Worm (Caenorhabditis elegans): ENCODE measurements around the gene W05H5.1.

The W05H5.1 gene

DNA sequence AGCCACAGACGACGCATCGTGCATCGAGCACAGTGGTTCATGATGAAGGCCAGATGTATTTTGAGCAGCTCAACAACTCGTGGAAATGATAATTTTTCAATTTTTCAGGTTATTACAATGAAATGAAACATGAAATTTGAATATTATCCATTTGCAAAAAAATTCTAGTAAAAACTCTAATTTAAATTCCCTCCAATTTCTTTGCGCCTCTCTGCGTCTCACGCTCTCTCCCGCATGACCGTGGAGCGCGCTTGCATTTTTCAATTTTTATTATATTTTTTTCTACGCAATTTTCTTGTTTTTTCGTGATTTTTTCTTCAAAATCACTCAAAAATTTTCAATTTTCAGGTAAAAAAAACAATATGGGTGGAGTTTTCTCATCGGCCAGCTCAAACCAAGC lies 14.8 kb upstream of the W05H5.1 start, which contains the start of gene tag-281:
Gene tag-281 (plus strand): TSS at position 340 of the 400 bp plus-strand sequence.
- TF ChIP-seq dpff-1 (tag; optimal IDR thresholded peaks at IDR 0.05) (no peak), snpc-1.1 (tag; optimal IDR thresholded peaks at IDR 0.05; ENCODE audit: insufficient read depth) (peak; percentile 39), F33H1.4 (GFP tag; IDR thresholded peaks at IDR 0.05) (peak; percentile 73), attf-6 (GFP tag; IDR thresholded peaks at IDR 0.05) (no peak), snpc-3.4 (tag; optimal IDR thresholded peaks at IDR 0.05) (no peak), sea-2 (GFP tag; IDR thresholded peaks at IDR 0.05) (no peak), dpl-1 (GFP tag; optimal IDR thresholded peaks at IDR 0.05) (peak; percentile 89), tbx-9 (tag; optimal IDR thresholded peaks at IDR 0.05; ENCODE audit: borderline replicate concordance) (no peak), Y56A3A.18 (GFP tag; IDR thresholded peaks at IDR 0.05) (no peak), ceh-79 (tag; optimal IDR thresholded peaks at IDR 0.05) (no peak), attf-5 (GFP tag; optimal IDR thresholded peaks at IDR 0.05) (peak; percentile 73), Y79H2A.3 (GFP tag; conservative IDR thresholded peaks at IDR 0.05) (no peak), mcd-1 (GFP tag; IDR thresholded peaks at IDR 0.05) (peak; percentile 98), let-526 (GFP tag; IDR thresholded peaks at IDR 0.05) (no peak), ztf-18 (tag; optimal IDR thresholded peaks at IDR 0.05) (no peak), lsy-27 (tag; optimal IDR thresholded peaks at IDR 0.05; ENCODE audit: borderline replicate concordance, insufficient read depth) (no peak), unc-62 (GFP tag; optimal IDR thresholded peaks at IDR 0.05) (no peak), pbrm-1 (GFP tag; IDR thresholded peaks at IDR 0.05) (peak; percentile 66; the same call in 1 of the 2 replicates), madf-6 (GFP tag; IDR thresholded peaks at IDR 0.05) (peak; percentile 79), aptf-2 (GFP tag; conservative IDR thresholded peaks at IDR 0.05) (no peak), hmg-20 (GFP tag; IDR thresholded peaks at IDR 0.05) (no peak), ama-1 (optimal IDR thresholded peaks at IDR 0.05) (no peak), ama-1 (GFP tag; optimal IDR thresholded peaks at IDR 0.05) (no peak), F49E8.2 (tag; optimal IDR thresholded peaks at IDR 0.05; ENCODE audit: insufficient read depth) (peak; percentile 41), K12H6.12 (tag; optimal IDR thresholded peaks at IDR 0.05) (peak; percentile 9), F52B5.7 (tag; optimal IDR thresholded peaks at IDR 0.05) (no peak), B0261.1 (tag; optimal IDR thresholded peaks at IDR 0.05) (no peak), unc-130 (GFP tag; optimal IDR thresholded peaks at IDR 0.05) (no peak), B0035.1 (tag; optimal IDR thresholded peaks at IDR 0.05) (no peak), gei-17 (GFP tag; optimal IDR thresholded peaks at IDR 0.05) (no peak), B0336.3 (GFP tag; IDR thresholded peaks at IDR 0.05) (no peak), chd-7 (tag; optimal IDR thresholded peaks at IDR 0.05) (no peak), lin-54 (GFP tag; optimal IDR thresholded peaks at IDR 0.05) (peak; percentile 97), dox-1 (GFP tag; IDR thresholded peaks at IDR 0.05) (peak; percentile 56; the same call in 1 of the 2 replicates), T07F8.4 (tag; optimal IDR thresholded peaks at IDR 0.05) (no peak), egl-18 (GFP tag; IDR thresholded peaks at IDR 0.05) (no peak), pha-4 (tag; optimal IDR thresholded peaks at IDR 0.05) (peak; percentile 44), tbp1 (GFP tag; optimal IDR thresholded peaks at IDR 0.05) (peak; percentile 56), ceh-100 (GFP tag; IDR thresholded peaks at IDR 0.05) (no peak; the same call in 1 of the 2 replicates), ztf-6 (GFP tag; IDR thresholded peaks at IDR 0.05) (no peak), ztf-3 (GFP tag; optimal IDR thresholded peaks at IDR 0.05) (no peak), rec-8 (tag; optimal IDR thresholded peaks at IDR 0.05) (no peak), nfyb-1 (GFP tag; IDR thresholded peaks at IDR 0.05) (no peak), rpc-1 (optimal IDR thresholded peaks at IDR 0.05) (no peak), rpc-1 (tag; optimal IDR thresholded peaks at IDR 0.05) (no peak), zfh-2 (GFP tag; conservative IDR thresholded peaks at IDR 0.05) (no peak), mes-4 (tag; optimal IDR thresholded peaks at IDR 0.05) (no peak), athp-1 (tag; optimal IDR thresholded peaks at IDR 0.05) (peak; percentile 25), ztf-28 (GFP tag; IDR thresholded peaks at IDR 0.05) (no peak), lsl-1 (GFP tag; optimal IDR thresholded peaks at IDR 0.05) (peak; percentile 66)
